1 worm cellular context compared by ENCODE assay signal in the genomic region with DNA sequence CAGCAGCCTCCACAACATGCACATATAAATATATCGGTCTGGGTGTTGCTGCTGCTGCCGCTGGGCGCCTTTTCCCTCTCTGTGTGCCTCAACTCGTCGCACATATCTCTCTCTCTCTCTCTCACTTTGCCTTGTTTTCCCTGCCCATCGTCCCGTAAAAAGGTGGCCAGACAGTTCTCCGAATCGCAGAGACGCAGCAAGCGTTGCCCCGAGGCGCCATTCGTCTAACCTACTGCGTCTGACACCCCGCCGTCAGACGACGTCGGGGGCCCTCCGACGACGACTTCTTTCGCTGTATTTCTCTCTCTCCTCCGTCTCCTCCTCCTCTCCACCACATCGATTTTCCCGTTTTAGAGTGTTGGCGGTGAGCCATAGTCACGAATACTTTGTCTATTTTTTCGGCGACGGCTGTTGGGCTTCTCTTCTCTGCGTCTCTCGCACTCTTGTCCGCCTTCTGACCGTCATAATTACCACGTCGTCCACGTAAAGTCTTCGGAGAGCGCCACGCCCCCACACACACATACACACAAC.
A peak's percentile ranks its signal among the peaks of the same experiment; 100 is the strongest.
TF ChIP-seq lines count a peak whose summit lies in the region.

Gene B0348.10 (minus strand): TSS at position 24 of the 531 bp plus-strand sequence.

TF ChIP-seq in whole organism, L4 larva, 104 proteins besides CTCF, POLR2A, EP300 and RAD21 (continued from another document):
- no peak for TF ChIP-seq lin-29 (GFP tag; IDR thresholded peaks at IDR 0.05; lab: Robert Waterston, UW)
- TF ChIP-seq set-16 (GFP tag; IDR thresholded peaks at IDR 0.05; lab: Robert Waterston, UW) = peak; percentile 97
- no peak for TF ChIP-seq ceh-82 (tag; optimal IDR thresholded peaks at IDR 0.05; lab: Kevin White, UChicago)
- TF ChIP-seq ceh-28 (tag; optimal IDR thresholded peaks at IDR 0.05; lab: Kevin White, UChicago) = peak; percentile 49
- no peak for TF ChIP-seq Y5F2A.4 (GFP tag; optimal IDR thresholded peaks at IDR 0.05; lab: Kevin White, UChicago)
- TF ChIP-seq spr-1 (tag; optimal IDR thresholded peaks at IDR 0.05; lab: Kevin White, UChicago) = peak; percentile 58
- 0 out of 2 replicates have a peak, but pooled peaks have one; percentile 22 for TF ChIP-seq ceh-20 (GFP tag; IDR thresholded peaks at IDR 0.05; lab: Robert Waterston, UW)
- peak; percentile 20 for TF ChIP-seq nhr-102 (tag; optimal IDR thresholded peaks at IDR 0.05; lab: Kevin White, UChicago)
- peak; percentile 15 for TF ChIP-seq nhr-6 (tag; optimal IDR thresholded peaks at IDR 0.05; lab: Kevin White, UChicago)
- no peak for TF ChIP-seq madf-5 (GFP tag; IDR thresholded peaks at IDR 0.05; lab: Robert Waterston, UW)
- no peak for TF ChIP-seq tag-97 (GFP tag; IDR thresholded peaks at IDR 0.05; lab: Robert Waterston, UW)
- no peak for TF ChIP-seq zip-11 (GFP tag; IDR thresholded peaks at IDR 0.05; lab: Robert Waterston, UW)
- peak; percentile 30 for TF ChIP-seq ceh-32 (tag; optimal IDR thresholded peaks at IDR 0.05; lab: Kevin White, UChicago; ENCODE audit: poor library complexity)
- TF ChIP-seq dmd-9 (GFP tag; IDR thresholded peaks at IDR 0.05; lab: Robert Waterston, UW) = no peak
- no peak for TF ChIP-seq daf-12 (tag; optimal IDR thresholded peaks at IDR 0.05; lab: Kevin White, UChicago)
- peak; percentile 41 for TF ChIP-seq fkh-10 (GFP tag; optimal IDR thresholded peaks at IDR 0.05; lab: Kevin White, UChicago)
- TF ChIP-seq dmd-8 (GFP tag; IDR thresholded peaks at IDR 0.05; lab: Robert Waterston, UW) = no peak
- no peak for TF ChIP-seq nhr-237 (tag; optimal IDR thresholded peaks at IDR 0.05; lab: Kevin White, UChicago)
- TF ChIP-seq mxl-3 (GFP tag; optimal IDR thresholded peaks at IDR 0.05; lab: Kevin White, UChicago) = peak; percentile 82
- no peak for TF ChIP-seq egl-27 (tag; optimal IDR thresholded peaks at IDR 0.05; lab: Kevin White, UChicago)
- no peak for TF ChIP-seq zfp-2 (tag; optimal IDR thresholded peaks at IDR 0.05; lab: Kevin White, UChicago)
- TF ChIP-seq zag-1 (tag; optimal IDR thresholded peaks at IDR 0.05; lab: Kevin White, UChicago) = no peak
